Worm (Caenorhabditis elegans): Measurements from ENCODE around the gene B0252.8.
A peak's percentile ranks its signal among the peaks of the same experiment; 100 is the strongest.

DNA sequence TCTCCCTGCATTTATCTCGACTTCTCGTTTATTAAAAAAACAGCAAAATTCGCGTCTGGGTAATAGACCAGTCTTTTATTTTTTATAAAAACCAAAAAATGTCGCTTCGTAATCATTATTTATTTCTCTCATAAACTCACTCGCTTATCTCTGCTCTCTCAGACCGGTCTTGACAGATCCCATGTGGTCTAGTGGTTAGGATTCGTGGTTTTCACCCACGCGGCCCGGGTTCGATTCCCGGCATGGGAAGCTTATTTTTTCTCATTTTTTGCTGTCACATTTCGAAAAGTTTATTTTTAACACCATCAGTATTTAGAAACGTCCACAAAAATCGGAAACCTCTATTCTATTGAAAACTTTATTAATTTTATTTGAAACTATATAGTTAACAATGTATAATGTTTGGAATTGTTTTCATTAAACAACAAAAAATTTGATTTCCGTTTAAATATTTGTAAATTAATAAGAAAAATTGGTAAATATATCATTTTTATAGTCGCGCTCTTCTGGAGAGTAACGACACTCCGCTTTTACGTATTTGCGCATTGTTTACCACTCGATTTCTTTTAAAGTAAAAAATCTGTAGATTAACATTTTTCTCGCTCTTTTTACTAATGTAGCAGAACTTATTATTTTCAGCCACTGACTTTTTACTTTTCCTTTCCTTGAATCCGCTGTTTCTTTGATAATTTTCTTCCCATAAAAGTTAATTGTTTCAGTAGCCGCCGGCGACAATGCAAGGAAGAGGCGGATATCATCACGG is 17.8 kb upstream of the B0252.8 start, which contains the start of gene hrpl-1:
- no peak for TF ChIP-seq nhr-28 (tag; optimal IDR thresholded peaks at IDR 0.05)
- no peak for TF ChIP-seq snpc-4 (tag; optimal IDR thresholded peaks at IDR 0.05)
- TF ChIP-seq mab-5 (tag; optimal IDR thresholded peaks at IDR 0.05) = no peak
- TF ChIP-seq ces-1 (GFP tag; optimal IDR thresholded peaks at IDR 0.05) = no peak
- TF ChIP-seq nhr-76 (tag; optimal IDR thresholded peaks at IDR 0.05) = no peak
- TF ChIP-seq unc-39 (tag; optimal IDR thresholded peaks at IDR 0.05) = no peak
- no peak for TF ChIP-seq pha-4 (tag; optimal IDR thresholded peaks at IDR 0.05)
- peak; percentile 62 for TF ChIP-seq ceh-83 (GFP tag; optimal IDR thresholded peaks at IDR 0.05)
- TF ChIP-seq nhr-12 (tag; optimal IDR thresholded peaks at IDR 0.05) = no peak
- no peak for TF ChIP-seq unc-62 (GFP tag; optimal IDR thresholded peaks at IDR 0.05)
- TF ChIP-seq elt-3 (tag; optimal IDR thresholded peaks at IDR 0.05) = no peak
- TF ChIP-seq lin-13 (tag; optimal IDR thresholded peaks at IDR 0.05) = no peak
